Worm (Caenorhabditis elegans) whole organism, young adult: ENCODE results near the gene F42C5.4.

Source experiments
- C17E4.6 ChIP-seq: fragments of 200-800 bp; sonication (Bioruptor generic); IDR thresholded peaks from 2 replicates; pipeline ENCODE4 v1.3.6; 2022; ENCODE audit warnings: missing genetic modification reagents, missing genetic modification characterization, missing compliant biosample characterization
- D2030.7 ChIP-seq: fragments of 200-800 bp; sonication (Bioruptor generic); IDR thresholded peaks from 2 replicates; pipeline ENCODE4 v1.3.6; 2022; ENCODE audit warnings: missing genetic modification reagents, missing genetic modification characterization, missing compliant biosample characterization
- F10E7.11 ChIP-seq: sonication (generic microtip); optimal IDR thresholded peaks from 2 replicates; lab custom pipeline; 2017; ENCODE audit warnings: mild to moderate bottlenecking, missing genetic modification characterization, moderate library complexity, missing compliant biosample characterization
- F22D6.2 ChIP-seq: sonication (generic microtip); optimal IDR thresholded peaks from 2 replicates; lab custom pipeline; 2016; ENCODE audit warnings: mild to moderate bottlenecking, missing genetic modification characterization, missing compliant biosample characterization
- F23B12.7 ChIP-seq: sonication (generic microtip); optimal IDR thresholded peaks from 2 replicates; lab custom pipeline; 2017; ENCODE audit warnings: missing genetic modification characterization, mild to moderate bottlenecking, missing compliant biosample characterization, antibody characterized with exemption, moderate library complexity; ENCODE audit not compliant: insufficient read depth
- F39B2.1 ChIP-seq: fragments of 200-800 bp; sonication (Bioruptor generic); IDR thresholded peaks from 2 replicates; pipeline ENCODE4 v1.3.6; 2022; ENCODE audit warnings: missing genetic modification reagents, missing genetic modification characterization, missing compliant biosample characterization
- F49E8.2 ChIP-seq: sonication (generic microtip); optimal IDR thresholded peaks from 3 replicates; lab custom pipeline; 2017; ENCODE audit warnings: missing genetic modification characterization, mild to moderate bottlenecking, missing compliant biosample characterization, antibody characterized with exemption, moderate library complexity; ENCODE audit not compliant: insufficient read depth
- F52B5.7 ChIP-seq: sonication (generic microtip); optimal IDR thresholded peaks from 2 replicates; lab custom pipeline; 2016; ENCODE audit warnings: mild to moderate bottlenecking, missing genetic modification characterization, missing compliant biosample characterization
- F57A8.1 ChIP-seq: fragments of 200-800 bp; sonication (Bioruptor generic); optimal IDR thresholded peaks from 2 replicates; lab custom pipeline; 2018; ENCODE audit warnings: mild to moderate bottlenecking, missing genetic modification characterization, moderate library complexity, missing compliant biosample characterization
- F57C9.4 ChIP-seq: sonication (generic microtip); optimal IDR thresholded peaks from 2 replicates; lab custom pipeline; 2017; ENCODE audit warnings: mild to moderate bottlenecking, missing genetic modification characterization, missing compliant biosample characterization
- Y53F4B.3 ChIP-seq: fragments of 200-800 bp; sonication (Bioruptor generic); IDR thresholded peaks from 2 replicates; pipeline ENCODE4 v1.3.6; 2022; ENCODE audit warnings: missing genetic modification reagents, missing genetic modification characterization, missing compliant biosample characterization
- Y95B8A.8 ChIP-seq: fragments of 200-800 bp; sonication (Bioruptor generic); IDR thresholded peaks from 2 replicates; pipeline ENCODE4 v1.3.6; 2022; ENCODE audit warnings: missing genetic modification reagents, missing genetic modification characterization, missing compliant biosample characterization
- akir-1 ChIP-seq: fragments of 200-800 bp; sonication (Bioruptor generic); optimal IDR thresholded peaks from 2 replicates; lab custom pipeline; 2018; ENCODE audit warnings: mild to moderate bottlenecking, missing genetic modification characterization, moderate library complexity, missing compliant biosample characterization
- attf-5 ChIP-seq: fragments of 200-800 bp; sonication (Bioruptor generic); optimal IDR thresholded peaks from 2 replicates; lab custom pipeline; 2018; ENCODE audit warnings: mild to moderate bottlenecking, missing genetic modification characterization, missing compliant biosample characterization
- attf-6 ChIP-seq: fragments of 200-800 bp; sonication (Bioruptor generic); IDR thresholded peaks from 2 replicates; pipeline ENCODE4 v1.3.6; 2022; ENCODE audit warnings: missing genetic modification reagents, missing genetic modification characterization, missing compliant biosample characterization
- bed-1 ChIP-seq: fragments of 200-800 bp; sonication (Bioruptor generic); IDR thresholded peaks from 2 replicates; pipeline ENCODE4 v1.3.6; 2022; ENCODE audit warnings: missing genetic modification reagents, missing genetic modification characterization, missing compliant biosample characterization
- bed-2 ChIP-seq: fragments of 200-800 bp; sonication (Bioruptor generic); IDR thresholded peaks from 2 replicates; pipeline ENCODE4 v1.3.6; 2022; ENCODE audit warnings: missing genetic modification reagents, missing genetic modification characterization, missing compliant biosample characterization
- ccch-3 ChIP-seq: fragments of 200-800 bp; sonication (Bioruptor generic); optimal IDR thresholded peaks from 2 replicates; lab custom pipeline; 2018; ENCODE audit warnings: mild to moderate bottlenecking, missing genetic modification characterization, missing compliant biosample characterization
- cebp-1 ChIP-seq, 2 experiments: fragments of 200-800 bp in 1 of 2; sonication (Bioruptor generic) in 1 of 2; sonication (generic microtip) in 1 of 2; IDR thresholded peaks in 1 of 2; optimal IDR thresholded peaks in 1 of 2; 2 replicates each; pipeline versions ENCODE4 v1.3.6 to Lab custom; 2017 to 2022; ENCODE audit warnings: missing compliant biosample characterization in 2 of 2, missing genetic modification characterization in 2 of 2, mild to moderate bottlenecking in 1 of 2, missing genetic modification reagents in 1 of 2, moderate library complexity in 1 of 2
- cebp-2 ChIP-seq: fragments of 200-800 bp; sonication (Bioruptor generic); IDR thresholded peaks from 2 replicates; pipeline ENCODE4 v1.3.6; 2022; ENCODE audit warnings: missing genetic modification characterization, missing compliant biosample characterization
- ceh-100 ChIP-seq: fragments of 200-800 bp; sonication (Bioruptor generic); IDR thresholded peaks from 2 replicates; pipeline ENCODE4 v1.3.6; 2022; ENCODE audit warnings: missing genetic modification reagents, missing genetic modification characterization, missing compliant biosample characterization
- ceh-40 ChIP-seq: fragments of 200-800 bp; sonication (Bioruptor generic); IDR thresholded peaks from 2 replicates; pipeline ENCODE4 v1.3.6; 2022; ENCODE audit warnings: missing genetic modification characterization, missing compliant biosample characterization
- ceh-79 ChIP-seq: sonication (generic microtip); optimal IDR thresholded peaks from 2 replicates; lab custom pipeline; 2017; ENCODE audit warnings: mild to moderate bottlenecking, missing genetic modification characterization, missing compliant biosample characterization
- chd-7 ChIP-seq: sonication (generic microtip); optimal IDR thresholded peaks from 2 replicates; lab custom pipeline; 2016; ENCODE audit warnings: mild to moderate bottlenecking, missing genetic modification characterization, moderate library complexity, missing compliant biosample characterization
- die-1 ChIP-seq: sonication (generic microtip); optimal IDR thresholded peaks from 2 replicates; lab custom pipeline; 2016; ENCODE audit warnings: missing genotype, mild to moderate bottlenecking, missing genetic modification characterization, missing compliant biosample characterization
- dpff-1 ChIP-seq: sonication (generic microtip); optimal IDR thresholded peaks from 2 replicates; lab custom pipeline; 2017; ENCODE audit warnings: mild to moderate bottlenecking, missing genetic modification characterization, missing compliant biosample characterization
- egl-44 ChIP-seq: fragments of 200-800 bp; sonication (Bioruptor generic); IDR thresholded peaks from 2 replicates; pipeline ENCODE4 v1.3.6; 2022; ENCODE audit warnings: missing genetic modification reagents, missing genetic modification characterization, missing compliant biosample characterization
- ekl-4 ChIP-seq: fragments of 200-800 bp; sonication (Bioruptor generic); IDR thresholded peaks from 2 replicates; pipeline ENCODE4 v1.3.6; 2022; ENCODE audit warnings: missing genetic modification reagents, missing genetic modification characterization, missing compliant biosample characterization
- hmg-1.2 ChIP-seq: fragments of 200-800 bp; sonication (Bioruptor generic); IDR thresholded peaks from 2 replicates; pipeline ENCODE4 v1.3.6; 2022; ENCODE audit warnings: missing genetic modification reagents, missing genetic modification characterization, missing compliant biosample characterization
- hmg-20 ChIP-seq: fragments of 200-800 bp; sonication (Bioruptor generic); IDR thresholded peaks from 2 replicates; pipeline ENCODE4 v1.3.6; 2022; ENCODE audit warnings: missing genetic modification reagents, missing genetic modification characterization, missing compliant biosample characterization
- lir-1 ChIP-seq: fragments of 200-800 bp; sonication (Bioruptor generic); conservative IDR thresholded peaks from 2 replicates; pipeline ENCODE4 v1.3.6; 2022; ENCODE audit warnings: missing genetic modification reagents, missing genetic modification characterization, missing compliant biosample characterization
- madf-10 ChIP-seq: sonication (generic microtip); optimal IDR thresholded peaks from 2 replicates; lab custom pipeline; 2016; ENCODE audit warnings: mild to moderate bottlenecking, missing genetic modification characterization, missing compliant biosample characterization
- madf-8 ChIP-seq: fragments of 200-800 bp; sonication (Bioruptor generic); conservative IDR thresholded peaks from 2 replicates; pipeline ENCODE4 v1.3.6; 2022; ENCODE audit warnings: missing genetic modification reagents, missing genetic modification characterization, missing compliant biosample characterization
- nfya-1 ChIP-seq: sonication (generic microtip); optimal IDR thresholded peaks from 2 replicates; lab custom pipeline; 2017; ENCODE audit warnings: antibody characterized with exemption, missing compliant biosample characterization, missing genetic modification characterization, borderline replicate concordance; ENCODE audit not compliant: insufficient read depth
- nhr-179 ChIP-seq: sonication (generic microtip); optimal IDR thresholded peaks from 2 replicates; lab custom pipeline; 2016; ENCODE audit warnings: mild to moderate bottlenecking, missing genetic modification characterization, missing compliant biosample characterization
- nhr-27 ChIP-seq: fragments of 200-800 bp; sonication (Bioruptor generic); optimal IDR thresholded peaks from 2 replicates; lab custom pipeline; 2018; ENCODE audit warnings: mild to moderate bottlenecking, missing genetic modification characterization, moderate library complexity, missing compliant biosample characterization
- pha-4 ChIP-seq: fragments of 150-350 bp; sonication (generic microtip); optimal IDR thresholded peaks from 2 replicates; lab custom pipeline; 2014; ENCODE audit warnings: missing biosample characterization, missing genetic modification reagents, missing genetic modification characterization
- repo-1 ChIP-seq: sonication (generic microtip); optimal IDR thresholded peaks from 2 replicates; lab custom pipeline; 2017; ENCODE audit warnings: mild to moderate bottlenecking, missing genetic modification characterization, missing compliant biosample characterization
- sdz-38 ChIP-seq: sonication (generic microtip); optimal IDR thresholded peaks from 2 replicates; lab custom pipeline; 2016; ENCODE audit warnings: missing genotype, missing genetic modification characterization, missing compliant biosample characterization
- sea-2 ChIP-seq: fragments of 200-800 bp; sonication (Bioruptor generic); IDR thresholded peaks from 2 replicates; pipeline ENCODE4 v1.3.6; 2022; ENCODE audit warnings: missing genetic modification characterization, missing compliant biosample characterization
- unc-130 ChIP-seq: sonication (generic microtip); optimal IDR thresholded peaks from 2 replicates; lab custom pipeline; 2016; ENCODE audit warnings: missing genetic modification reagents, missing genetic modification characterization, missing compliant biosample characterization
- ztf-22 ChIP-seq: fragments of 200-800 bp; sonication (Bioruptor generic); optimal IDR thresholded peaks from 2 replicates; lab custom pipeline; 2018; ENCODE audit warnings: mild to moderate bottlenecking, missing genetic modification characterization, moderate library complexity, missing compliant biosample characterization
- ztf-26 ChIP-seq: sonication (generic microtip); optimal IDR thresholded peaks from 2 replicates; lab custom pipeline; 2017; ENCODE audit warnings: missing genetic modification characterization, missing compliant biosample characterization
- ztf-6 ChIP-seq: fragments of 200-800 bp; sonication (Bioruptor generic); IDR thresholded peaks from 2 replicates; pipeline ENCODE4 v1.3.6; 2022; ENCODE audit warnings: missing genetic modification reagents, missing genetic modification characterization, missing compliant biosample characterization

F42C5.4 gene

ce11 chrIV:7318900-7319299, 27.0 kb upstream of the F42C5.4 start:
- no peak for TF ChIP-seq akir-1 (GFP tag; lab: Kevin White, UChicago)
- TF ChIP-seq pha-4 = no peak
- no peak for TF ChIP-seq nfya-1 (tag; lab: Kevin White, UChicago)
- TF ChIP-seq ceh-40 (GFP tag; lab: Robert Waterston, UW) = no peak
- TF ChIP-seq attf-5 = no peak
- no peak for TF ChIP-seq F10E7.11 (tag; lab: Kevin White, UChicago)
- TF ChIP-seq ztf-22 = no peak
- no peak for TF ChIP-seq hmg-20
- no peak for TF ChIP-seq madf-10 (tag; lab: Kevin White, UChicago)
- TF ChIP-seq F39B2.1 (GFP tag; lab: Robert Waterston, UW) = no peak
- TF ChIP-seq Y95B8A.8 (GFP tag; lab: Robert Waterston, UW) = no peak
- no peak for TF ChIP-seq D2030.7
- no peak for TF ChIP-seq cebp-1 (GFP tag; IDR thresholded peaks at IDR 0.05; lab: Robert Waterston, UW)
- no peak for TF ChIP-seq cebp-1 (tag; optimal IDR thresholded peaks at IDR 0.05; lab: Kevin White, UChicago)
- no peak for TF ChIP-seq nhr-179
- TF ChIP-seq nhr-27 (tag; lab: Kevin White, UChicago) = no peak
- TF ChIP-seq chd-7 (tag; lab: Kevin White, UChicago) = no peak
- TF ChIP-seq sea-2 (GFP tag; lab: Robert Waterston, UW) = no peak

ce11 chrIV:7317829-7318529, 26.1 kb upstream of the F42C5.4 start:
- TF ChIP-seq hmg-1.2 (GFP tag; lab: Robert Waterston, UW) = peak; percentile 8; the same call in 1 of the 2 replicates
- TF ChIP-seq cebp-1 (GFP tag; IDR thresholded peaks at IDR 0.05; lab: Robert Waterston, UW) = no peak
- peak; percentile 1 for TF ChIP-seq cebp-1 (tag; optimal IDR thresholded peaks at IDR 0.05; lab: Kevin White, UChicago)
- no peak for TF ChIP-seq F49E8.2
- no peak for TF ChIP-seq madf-10 (tag; lab: Kevin White, UChicago)
- TF ChIP-seq ztf-26 (tag; lab: Kevin White, UChicago) = peak; percentile 12

DNA sequence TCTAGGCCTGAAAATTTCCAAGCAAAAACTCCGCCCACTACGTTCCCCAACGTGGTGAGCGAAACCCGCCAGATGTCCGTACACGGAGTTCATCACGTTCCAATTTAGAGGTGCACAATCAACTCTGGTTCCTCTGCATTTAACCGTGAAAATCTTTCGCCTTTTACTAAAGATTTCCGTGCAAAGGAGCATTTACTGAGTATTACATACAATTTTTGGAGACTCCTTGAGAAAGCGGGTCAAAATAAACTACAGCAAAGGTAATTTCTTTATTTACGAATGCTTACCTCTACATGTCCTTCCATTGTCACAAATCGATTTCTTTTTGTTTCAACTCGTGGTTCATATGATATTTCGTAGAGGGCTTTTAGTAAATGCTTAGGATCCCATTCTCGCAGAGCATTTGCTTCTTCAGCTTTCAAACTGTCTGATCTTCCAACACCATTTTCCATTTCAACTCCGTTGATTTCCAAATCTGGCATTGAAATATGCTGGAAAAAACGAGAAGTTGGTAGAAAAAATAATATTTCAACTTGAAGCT, 24.8 kb upstream of the F42C5.4 start, which contains the start of gene F42C5.9:
TSS of gene F42C5.9 (minus strand) at position 491 of the 541 bp plus-strand sequence.
- no peak for TF ChIP-seq ccch-3 (GFP tag; lab: Kevin White, UChicago)
- TF ChIP-seq C17E4.6 (GFP tag; lab: Robert Waterston, UW) = no peak
- TF ChIP-seq lir-1 = no peak
- no peak for TF ChIP-seq F52B5.7 (tag; lab: Kevin White, UChicago)
- TF ChIP-seq sea-2 (GFP tag; lab: Robert Waterston, UW) = no peak
- TF ChIP-seq ceh-100 (GFP tag; lab: Robert Waterston, UW) = no peak; the same call in 1 of the 2 replicates
- no peak for TF ChIP-seq cebp-2 (GFP tag; lab: Robert Waterston, UW)
- TF ChIP-seq F22D6.2 = no peak
- TF ChIP-seq egl-44 (GFP tag; lab: Robert Waterston, UW) = no peak
- TF ChIP-seq F23B12.7 (tag; lab: Kevin White, UChicago) = peak; percentile 81
- no peak for TF ChIP-seq sdz-38
- no peak for TF ChIP-seq ztf-26 (tag; lab: Kevin White, UChicago)
- no peak for TF ChIP-seq bed-1
- TF ChIP-seq F57C9.4 (tag; lab: Kevin White, UChicago) = no peak
- TF ChIP-seq ztf-6 (GFP tag; lab: Robert Waterston, UW) = no peak
- TF ChIP-seq die-1 = peak; percentile 17
- no peak for TF ChIP-seq F57A8.1
- TF ChIP-seq repo-1 (tag; lab: Kevin White, UChicago) = peak; percentile 8
- no peak for TF ChIP-seq dpff-1 (tag; lab: Kevin White, UChicago)
- peak; percentile 83 for TF ChIP-seq attf-6 (GFP tag; lab: Robert Waterston, UW)
- TF ChIP-seq bed-2 = no peak
- TF ChIP-seq Y53F4B.3 (GFP tag; lab: Robert Waterston, UW) = peak; percentile 50; the same call in 1 of the 2 replicates
- TF ChIP-seq ceh-79 (tag; lab: Kevin White, UChicago) = no peak
- TF ChIP-seq unc-130 (GFP tag; lab: Kevin White, UChicago) = peak; percentile 42
- peak; percentile 77 for TF ChIP-seq ekl-4 (GFP tag; lab: Robert Waterston, UW)
- TF ChIP-seq madf-8 (GFP tag; lab: Robert Waterston, UW) = peak; percentile 98
